Fruit fly (Drosophila melanogaster): ENCODE data around the gene CG9391.

The CG9391 gene

dm6 chr3L:21276296-21277257 is 8.4 kb upstream of the CG9391 start (continued):
- no peak for TF ChIP-seq Blimp-1 (GFP tag; optimal IDR thresholded peaks at IDR 0.05)
- no peak for TF ChIP-seq fd59A (GFP tag; optimal IDR thresholded peaks at IDR 0.05)
- TF ChIP-seq CG1621 (tag; optimal IDR thresholded peaks at IDR 0.05), result no peak
- TF ChIP-seq dac (GFP tag; optimal IDR thresholded peaks at IDR 0.05), result no peak
- TF ChIP-seq CG31627 (GFP tag; optimal IDR thresholded peaks at IDR 0.05), result peak; percentile 42
- TF ChIP-seq spab (GFP tag; optimal IDR thresholded peaks at IDR 0.05), result no peak
- peak; percentile 51 for TF ChIP-seq lz (GFP tag; optimal IDR thresholded peaks at IDR 0.05)
- peak; percentile 20 for TF ChIP-seq dsx (GFP tag; optimal IDR thresholded peaks at IDR 0.05; ENCODE audit: poor library complexity, severe bottlenecking)
- peak; percentile 41 for TF ChIP-seq Sox102F (GFP tag; optimal IDR thresholded peaks at IDR 0.05)

- TF ChIP-seq dac (GFP tag; optimal IDR thresholded peaks at IDR 0.05) (no peak), esn (GFP tag; optimal IDR thresholded peaks at IDR 0.05) (no peak), Sox15 (GFP tag; optimal IDR thresholded peaks at IDR 0.05) (no peak), OdsH (GFP tag; optimal IDR thresholded peaks at IDR 0.05) (no peak), svp (GFP tag) (peak; percentile 69)
Measured at dm6 chr3L:21275921-21276295, 7.8 kb upstream of the CG9391 start.

- peak; percentile 95 for TF ChIP-seq svp (GFP tag)
- TF ChIP-seq Smox (GFP tag; optimal IDR thresholded peaks at IDR 0.05), result no peak
- TF ChIP-seq Blimp-1 (GFP tag; optimal IDR thresholded peaks at IDR 0.05), result no peak
- TF ChIP-seq CG6163 (GFP tag; IDR thresholded peaks at IDR 0.05), result no peak
Measured at dm6 chr3L:21273504-21273903, 5.4 kb upstream of the CG9391 start.

- TF ChIP-seq CG8632 (GFP tag; optimal IDR thresholded peaks at IDR 0.05), result no peak
- no peak for TF ChIP-seq CG11902 (GFP tag; optimal IDR thresholded peaks at IDR 0.05)
- no peak for TF ChIP-seq CG3032 (tag; optimal IDR thresholded peaks at IDR 0.05)
- no peak for TF ChIP-seq vri (GFP tag; optimal IDR thresholded peaks at IDR 0.05)
- TF ChIP-seq Ets21C (GFP tag; optimal IDR thresholded peaks at IDR 0.05), result no peak
- no peak for TF ChIP-seq CG3919 (GFP tag; optimal IDR thresholded peaks at IDR 0.05)
- TF ChIP-seq CG6276 (GFP tag; optimal IDR thresholded peaks at IDR 0.05), result no peak
- TF ChIP-seq Eip93F (GFP tag; optimal IDR thresholded peaks at IDR 0.05), result no peak
- TF ChIP-seq CG10631 (GFP tag; optimal IDR thresholded peaks at IDR 0.05), result no peak
- TF ChIP-seq Sox15 (GFP tag; optimal IDR thresholded peaks at IDR 0.05), result no peak
- TF ChIP-seq OdsH (GFP tag; optimal IDR thresholded peaks at IDR 0.05), result no peak
- no peak for TF ChIP-seq eg (GFP tag; IDR thresholded peaks at IDR 0.05)
- no peak for TF ChIP-seq achi (GFP tag; optimal IDR thresholded peaks at IDR 0.05)
- TF ChIP-seq Hr4 (GFP tag; optimal IDR thresholded peaks at IDR 0.05), result no peak
Measured at dm6 chr3L:21270480-21270879, 2.3 kb upstream of the CG9391 start, which contains the start of gene CG9389. TSS of gene CG9389 (minus strand) at chr3L:21270580.

dm6 chr3L:21266101-21266656 is 2.0 kb downstream of the CG9391 start:
- no peak for TF ChIP-seq Lpt (GFP tag; optimal IDR thresholded peaks at IDR 0.05)
- no peak for TF ChIP-seq Hr39 (GFP tag; optimal IDR thresholded peaks at IDR 0.05)
- no peak for TF ChIP-seq CG1621 (tag; optimal IDR thresholded peaks at IDR 0.05)
- no peak for TF ChIP-seq CG6854 (GFP tag; optimal IDR thresholded peaks at IDR 0.05)
- TF ChIP-seq lz (GFP tag; optimal IDR thresholded peaks at IDR 0.05), result no peak
- TF ChIP-seq CG6163 (GFP tag; IDR thresholded peaks at IDR 0.05), result no peak
- TF ChIP-seq svp (GFP tag), result peak; percentile 59
- TF ChIP-seq dsx (GFP tag; optimal IDR thresholded peaks at IDR 0.05; ENCODE audit: poor library complexity, severe bottlenecking), result no peak
- no peak for TF ChIP-seq Sox102F (GFP tag; optimal IDR thresholded peaks at IDR 0.05)
- TF ChIP-seq eg (GFP tag; IDR thresholded peaks at IDR 0.05), result 0 out of 3 replicates have a peak, but pooled peaks have one; percentile 16
- TF ChIP-seq CG6792 (GFP tag; optimal IDR thresholded peaks at IDR 0.05), result no peak
- TF ChIP-seq CG4318 (GFP tag; optimal IDR thresholded peaks at IDR 0.05), result no peak
- TF ChIP-seq fkh (GFP tag; optimal IDR thresholded peaks at IDR 0.05), result peak; percentile 17
- no peak for TF ChIP-seq CG10631 (GFP tag; optimal IDR thresholded peaks at IDR 0.05)
- no peak for TF ChIP-seq CG31627 (GFP tag; optimal IDR thresholded peaks at IDR 0.05)
- no peak for TF ChIP-seq Sox15 (GFP tag; optimal IDR thresholded peaks at IDR 0.05)
- no peak for TF ChIP-seq Hr38 (GFP tag; optimal IDR thresholded peaks at IDR 0.05)
- TF ChIP-seq net (GFP tag; optimal IDR thresholded peaks at IDR 0.05), result no peak
- TF ChIP-seq Sox14 (GFP tag; optimal IDR thresholded peaks at IDR 0.05), result no peak

Data from whole organism, prepupa.